ENCODE assay signal across 5 worm cellular contexts in genomic region chrX:16865016-16865415, ce11.
TF ChIP-seq lines count a peak whose summit lies in the region.

No protein-coding gene starts in this region.

TF ChIP-seq in whole organism, L1 larva, 84 proteins besides CTCF, POLR2A, EP300 and RAD21:
- TF ChIP-seq elt-2 (tag; optimal IDR thresholded peaks at IDR 0.05; lab: Kevin White, UChicago) (peak; percentile 0), ceh-63 (GFP tag; optimal IDR thresholded peaks at IDR 0.05; lab: Kevin White, UChicago) (no peak)

TF ChIP-seq in whole organism, L3 larva, 47 proteins besides CTCF, POLR2A, EP300 and RAD21:
- TF ChIP-seq ceh-9 (tag; optimal IDR thresholded peaks at IDR 0.05; lab: Kevin White, UChicago) (no peak), pqm-1 (tag; optimal IDR thresholded peaks at IDR 0.05; lab: Kevin White, UChicago) (peak; percentile 10), elt-2 (tag; optimal IDR thresholded peaks at IDR 0.05; lab: Kevin White, UChicago) (peak; percentile 81)

TF ChIP-seq in whole organism, L4 larva, 104 proteins besides CTCF, POLR2A, EP300 and RAD21:
- TF ChIP-seq hlh-11 (tag; optimal IDR thresholded peaks at IDR 0.05; lab: Kevin White, UChicago) (peak; percentile 15), pqm-1 (tag; optimal IDR thresholded peaks at IDR 0.05; lab: Kevin White, UChicago) (peak; percentile 72), dmd-6 (GFP tag; IDR thresholded peaks at IDR 0.05; lab: Robert Waterston, UW) (peak; percentile 17; the same call in 1 of the 2 replicates), daf-16 (GFP tag; optimal IDR thresholded peaks at IDR 0.05; lab: Kevin White, UChicago) (no peak), daf-16 (tag; optimal IDR thresholded peaks at IDR 0.05; lab: Kevin White, UChicago) (peak; percentile 36), snpc-4 (tag; optimal IDR thresholded peaks at IDR 0.05; lab: Kevin White, UChicago) (no peak)

TF ChIP-seq in whole organism, late embryonic, 69 proteins besides CTCF, POLR2A, EP300 and RAD21:
- peak; percentile 67 for TF ChIP-seq elt-2 (tag; optimal IDR thresholded peaks at IDR 0.05; lab: Kevin White, UChicago)
- TF ChIP-seq hlh-15 (tag; optimal IDR thresholded peaks at IDR 0.05; lab: Kevin White, UChicago): no peak
- no peak for TF ChIP-seq ets-4 (tag; optimal IDR thresholded peaks at IDR 0.05; lab: Kevin White, UChicago)
- no peak for TF ChIP-seq ceh-9 (tag; optimal IDR thresholded peaks at IDR 0.05; lab: Kevin White, UChicago)
- no peak for TF ChIP-seq C38D4.7 (GFP tag; optimal IDR thresholded peaks at IDR 0.05; lab: Kevin White, UChicago)
- TF ChIP-seq C08G9.2 (tag; optimal IDR thresholded peaks at IDR 0.05; lab: Kevin White, UChicago): no peak
- TF ChIP-seq elt-4 (tag; optimal IDR thresholded peaks at IDR 0.05; lab: Kevin White, UChicago): no peak
- no peak for TF ChIP-seq F13H6.1 (tag; optimal IDR thresholded peaks at IDR 0.05; lab: Kevin White, UChicago)
- TF ChIP-seq sox-2 (GFP tag; IDR thresholded peaks at IDR 0.05; lab: Robert Waterston, UW): no peak

TF ChIP-seq in whole organism, young adult, 124 proteins besides CTCF, POLR2A, EP300 and RAD21:
- TF ChIP-seq tbx-9 (tag; optimal IDR thresholded peaks at IDR 0.05; lab: Kevin White, UChicago; ENCODE audit: borderline replicate concordance): no peak
- TF ChIP-seq nhr-80 (tag; optimal IDR thresholded peaks at IDR 0.05; lab: Kevin White, UChicago): peak; percentile 50
- TF ChIP-seq snpc-1.3 (tag; optimal IDR thresholded peaks at IDR 0.05; lab: Kevin White, UChicago; ENCODE audit: insufficient read depth): no peak
- no peak for TF ChIP-seq K11D2.4 (GFP tag; IDR thresholded peaks at IDR 0.05; lab: Robert Waterston, UW)
- TF ChIP-seq xnd-1 (tag; optimal IDR thresholded peaks at IDR 0.05; lab: Kevin White, UChicago): no peak
